5 fruit fly cellular contexts compared by ENCODE assay signal in genomic region chr2L:2857862-2858734, dm6.
TF ChIP-seq lines count a peak whose summit lies in the region.

No protein-coding gene starts in this region.

- no peak for TF ChIP-seq CTCF in whole organism, embryonic (GFP tag; optimal IDR thresholded peaks at IDR 0.05; lab: Kevin White, UChicago)

TF ChIP-seq in whole organism, adult, 20 proteins besides CTCF, POLR2A, EP300 and RAD21 (continues in another document):
- peak; percentile 38 for TF ChIP-seq tj (GFP tag; optimal IDR thresholded peaks at IDR 0.05; lab: Kevin White, UChicago)
- TF ChIP-seq cnc (optimal IDR thresholded peaks at IDR 0.05; lab: Kevin White, UChicago): peak in 1 of 2 experiments; percentile 62
- no peak for TF ChIP-seq bab1 (GFP tag; optimal IDR thresholded peaks at IDR 0.05; lab: Kevin White, UChicago)
- TF ChIP-seq toe (GFP tag; optimal IDR thresholded peaks at IDR 0.05; lab: Kevin White, UChicago): peak; percentile 1
- peak; percentile 40 for TF ChIP-seq CG5204 (GFP tag; optimal IDR thresholded peaks at IDR 0.05; lab: Kevin White, UChicago)
- TF ChIP-seq CG33017 (tag; optimal IDR thresholded peaks at IDR 0.05; lab: Kevin White, UChicago): no peak
- peak; percentile 89 for TF ChIP-seq ovo (GFP tag; optimal IDR thresholded peaks at IDR 0.05; lab: Kevin White, UChicago)
- peak; percentile 65 for TF ChIP-seq CG11617 (GFP tag; optimal IDR thresholded peaks at IDR 0.05; lab: Kevin White, UChicago)
- TF ChIP-seq Clk (GFP tag; optimal IDR thresholded peaks at IDR 0.05; lab: Kevin White, UChicago): no peak
- no peak for TF ChIP-seq CG1620 (GFP tag; optimal IDR thresholded peaks at IDR 0.05; lab: Kevin White, UChicago)
- peak; percentile 51 for TF ChIP-seq CG7045 (GFP tag; optimal IDR thresholded peaks at IDR 0.05; lab: Kevin White, UChicago)
- peak; percentile 36 for TF ChIP-seq Crg-1 (GFP tag; optimal IDR thresholded peaks at IDR 0.05; lab: Kevin White, UChicago)
- TF ChIP-seq Mnt (GFP tag; optimal IDR thresholded peaks at IDR 0.05; lab: Kevin White, UChicago): peak; percentile 18
- peak; percentile 34 for TF ChIP-seq CG12768 (GFP tag; optimal IDR thresholded peaks at IDR 0.05; lab: Kevin White, UChicago)
- peak; percentile 15 for TF ChIP-seq CG7101 (tag; optimal IDR thresholded peaks at IDR 0.05; lab: Kevin White, UChicago)
- TF ChIP-seq Hr96 (GFP tag; optimal IDR thresholded peaks at IDR 0.05; lab: Kevin White, UChicago): peak; percentile 98
- peak; percentile 99 for TF ChIP-seq kay (GFP tag; lab: Kevin White, UChicago; ENCODE audit: borderline replicate concordance)
- TF ChIP-seq pad (GFP tag; optimal IDR thresholded peaks at IDR 0.05; lab: Kevin White, UChicago): peak; percentile 30

TF ChIP-seq in whole organism, embryonic, 481 proteins besides CTCF, POLR2A, EP300 and RAD21 (continues in another document):
- no peak for TF ChIP-seq CG12659 (GFP tag; optimal IDR thresholded peaks at IDR 0.05; lab: Kevin White, UChicago)
- TF ChIP-seq jing (GFP tag; optimal IDR thresholded peaks at IDR 0.05; lab: Kevin White, UChicago): no peak
- no peak for TF ChIP-seq CG16815 (GFP tag; optimal IDR thresholded peaks at IDR 0.05; lab: Kevin White, UChicago)
- TF ChIP-seq Hand (GFP tag; optimal IDR thresholded peaks at IDR 0.05; lab: Kevin White, UChicago): no peak
- no peak for TF ChIP-seq sens-2 (GFP tag; IDR thresholded peaks at IDR 0.05; lab: Robert Waterston, UW)
- TF ChIP-seq Tbp (GFP tag; optimal IDR thresholded peaks at IDR 0.05; lab: Kevin White, UChicago): no peak
- TF ChIP-seq CG1832 (GFP tag; optimal IDR thresholded peaks at IDR 0.05; lab: Kevin White, UChicago): no peak
- no peak for TF ChIP-seq CG11247 (GFP tag; IDR thresholded peaks at IDR 0.05; lab: Robert Waterston, UW)
- no peak for TF ChIP-seq Lim3 (GFP tag; IDR thresholded peaks at IDR 0.05; lab: Robert Waterston, UW)
- no peak for TF ChIP-seq Dll (GFP tag; IDR thresholded peaks at IDR 0.05; lab: Robert Waterston, UW; ENCODE audit: partially characterized antibody)
- TF ChIP-seq Aef1 (GFP tag; IDR thresholded peaks at IDR 0.05; lab: Robert Waterston, UW): peak; percentile 39; the same call in 2 of the 3 replicates
- no peak for TF ChIP-seq fd96Cb (tag; optimal IDR thresholded peaks at IDR 0.05; lab: Kevin White, UChicago)
- TF ChIP-seq lab (GFP tag; optimal IDR thresholded peaks at IDR 0.05; lab: Kevin White, UChicago): peak; percentile 60
- TF ChIP-seq Dp (GFP tag; optimal IDR thresholded peaks at IDR 0.05; lab: Kevin White, UChicago): no peak
- peak; percentile 81 for TF ChIP-seq grau (tag; optimal IDR thresholded peaks at IDR 0.05; lab: Kevin White, UChicago)
- no peak for TF ChIP-seq psq (GFP tag; optimal IDR thresholded peaks at IDR 0.05; lab: Kevin White, UChicago)
- TF ChIP-seq Taf1 (GFP tag; IDR thresholded peaks at IDR 0.05; lab: Robert Waterston, UW): no peak
- peak in 1 of 2 experiments; percentile 22 for TF ChIP-seq eve (GFP tag; optimal IDR thresholded peaks at IDR 0.05; lab: Kevin White, UChicago)
- TF ChIP-seq Mes4 (GFP tag; optimal IDR thresholded peaks at IDR 0.05; lab: Kevin White, UChicago): no peak

TF ChIP-seq in whole organism, prepupa, 60 proteins besides CTCF, POLR2A, EP300 and RAD21 (continues in another document):
- TF ChIP-seq Eip78C (GFP tag; lab: Kevin White, UChicago): peak; percentile 84
- peak; percentile 47 for TF ChIP-seq pdm3 (GFP tag; optimal IDR thresholded peaks at IDR 0.05; lab: Kevin White, UChicago)
- no peak for TF ChIP-seq CG9139 (GFP tag; optimal IDR thresholded peaks at IDR 0.05; lab: Kevin White, UChicago)
- TF ChIP-seq CG31627 (GFP tag; optimal IDR thresholded peaks at IDR 0.05; lab: Kevin White, UChicago): peak; percentile 24
- TF ChIP-seq topi (GFP tag; optimal IDR thresholded peaks at IDR 0.05; lab: Kevin White, UChicago): peak; percentile 33
- TF ChIP-seq CG8319 (GFP tag; optimal IDR thresholded peaks at IDR 0.05; lab: Kevin White, UChicago): peak; percentile 11
- TF ChIP-seq CG4318 (GFP tag; optimal IDR thresholded peaks at IDR 0.05; lab: Kevin White, UChicago): peak; percentile 67
- TF ChIP-seq Hr39 (GFP tag; optimal IDR thresholded peaks at IDR 0.05; lab: Kevin White, UChicago): peak; percentile 20
- TF ChIP-seq CG10631 (GFP tag; optimal IDR thresholded peaks at IDR 0.05; lab: Kevin White, UChicago): peak; percentile 42
- TF ChIP-seq CG6854 (GFP tag; optimal IDR thresholded peaks at IDR 0.05; lab: Kevin White, UChicago): no peak
- no peak for TF ChIP-seq fd59A (GFP tag; optimal IDR thresholded peaks at IDR 0.05; lab: Kevin White, UChicago)
- TF ChIP-seq CG16779 (tag; optimal IDR thresholded peaks at IDR 0.05; lab: Kevin White, UChicago): no peak
- peak; percentile 55 for TF ChIP-seq CG8632 (GFP tag; optimal IDR thresholded peaks at IDR 0.05; lab: Kevin White, UChicago)
- no peak for TF ChIP-seq CG1621 (tag; optimal IDR thresholded peaks at IDR 0.05; lab: Kevin White, UChicago)
- no peak for TF ChIP-seq Hr38 (GFP tag; optimal IDR thresholded peaks at IDR 0.05; lab: Kevin White, UChicago)
- peak; percentile 56 for TF ChIP-seq CG34406 (GFP tag; optimal IDR thresholded peaks at IDR 0.05; lab: Kevin White, UChicago)
- TF ChIP-seq Lpt (GFP tag; optimal IDR thresholded peaks at IDR 0.05; lab: Kevin White, UChicago): peak; percentile 68
- TF ChIP-seq CG6163 (GFP tag; IDR thresholded peaks at IDR 0.05; lab: Robert Waterston, UW): peak; percentile 75
- peak; percentile 74 for TF ChIP-seq Hr4 (GFP tag; optimal IDR thresholded peaks at IDR 0.05; lab: Kevin White, UChicago)
- no peak for TF ChIP-seq Sox15 (GFP tag; optimal IDR thresholded peaks at IDR 0.05; lab: Kevin White, UChicago)

TF ChIP-seq in whole organism, pupa, 21 proteins besides CTCF, POLR2A, EP300 and RAD21:
- TF ChIP-seq CG9948 (tag; optimal IDR thresholded peaks at IDR 0.05; lab: Kevin White, UChicago): peak; percentile 55
- peak; percentile 80 for TF ChIP-seq CG8301 (tag; optimal IDR thresholded peaks at IDR 0.05; lab: Kevin White, UChicago)
- peak; percentile 81 for TF ChIP-seq CG32121 (GFP tag; IDR thresholded peaks at IDR 0.05; lab: Robert Waterston, UW)
- peak; percentile 84 for TF ChIP-seq fd96Ca (GFP tag; IDR thresholded peaks at IDR 0.05; lab: Robert Waterston, UW)
- TF ChIP-seq CG17806 (tag; optimal IDR thresholded peaks at IDR 0.05; lab: Kevin White, UChicago): peak; percentile 48
- peak; percentile 63 for TF ChIP-seq Snoo (tag; optimal IDR thresholded peaks at IDR 0.05; lab: Kevin White, UChicago)
- peak; percentile 41; the same call in 1 of the 2 replicates for TF ChIP-seq rn (GFP tag; IDR thresholded peaks at IDR 0.05; lab: Robert Waterston, UW)
- peak; percentile 83 for TF ChIP-seq CG4496 (GFP tag; IDR thresholded peaks at IDR 0.05; lab: Robert Waterston, UW)
- peak; percentile 56 for TF ChIP-seq CG8159 (tag; optimal IDR thresholded peaks at IDR 0.05; lab: Kevin White, UChicago)
- no peak for TF ChIP-seq D1 (tag; optimal IDR thresholded peaks at IDR 0.05; lab: Kevin White, UChicago)
- peak; percentile 84 for TF ChIP-seq CG14655 (GFP tag; optimal IDR thresholded peaks at IDR 0.05; lab: Kevin White, UChicago)
- TF ChIP-seq CG10348 (GFP tag; IDR thresholded peaks at IDR 0.05; lab: Robert Waterston, UW): no peak
- TF ChIP-seq CG15710 (tag; optimal IDR thresholded peaks at IDR 0.05; lab: Kevin White, UChicago): no peak
- peak; percentile 84 for TF ChIP-seq Ets98B (GFP tag; IDR thresholded peaks at IDR 0.05; lab: Robert Waterston, UW)
- peak; percentile 32 for TF ChIP-seq CG34367 (tag; optimal IDR thresholded peaks at IDR 0.05; lab: Kevin White, UChicago)
- no peak for TF ChIP-seq CG13204 (GFP tag; optimal IDR thresholded peaks at IDR 0.05; lab: Kevin White, UChicago)
- TF ChIP-seq Pif1A (GFP tag; optimal IDR thresholded peaks at IDR 0.05; lab: Kevin White, UChicago): peak; percentile 28
- peak; percentile 10 for TF ChIP-seq EcR (GFP tag; optimal IDR thresholded peaks at IDR 0.05; lab: Kevin White, UChicago)
- TF ChIP-seq CG12605 (GFP tag; IDR thresholded peaks at IDR 0.05; lab: Robert Waterston, UW): peak; percentile 65
- no peak for TF ChIP-seq gl (tag; optimal IDR thresholded peaks at IDR 0.05; lab: Kevin White, UChicago)
- TF ChIP-seq Pif1B (GFP tag; optimal IDR thresholded peaks at IDR 0.05; lab: Kevin White, UChicago): peak; percentile 48

TF ChIP-seq in whole organism, wandering third instar larva, 38 proteins besides CTCF, POLR2A, EP300 and RAD21 (continues in another document):
- TF ChIP-seq GATAd (GFP tag; optimal IDR thresholded peaks at IDR 0.05; lab: Kevin White, UChicago) (no peak), ey (GFP tag; optimal IDR thresholded peaks at IDR 0.05; lab: Kevin White, UChicago) (peak; percentile 41), Abd-B (GFP tag; optimal IDR thresholded peaks at IDR 0.05; lab: Kevin White, UChicago) (no peak), dl (GFP tag; optimal IDR thresholded peaks at IDR 0.05; lab: Kevin White, UChicago; ENCODE audit: insufficient read depth in 1 of 2, partially characterized antibody in 2 of 2) (peak in 1 of 2 experiments; percentile 2), h (GFP tag; optimal IDR thresholded peaks at IDR 0.05; lab: Kevin White, UChicago) (peak; percentile 39), dmrt93B (GFP tag; optimal IDR thresholded peaks at IDR 0.05; lab: Kevin White, UChicago) (no peak), Rel (GFP tag; optimal IDR thresholded peaks at IDR 0.05; lab: Kevin White, UChicago) (no peak), Rel (tag; optimal IDR thresholded peaks at IDR 0.05; lab: Kevin White, UChicago) (peak; percentile 17), foxo (GFP tag; optimal IDR thresholded peaks at IDR 0.05; lab: Kevin White, UChicago) (peak in 1 of 2 experiments; percentile 41), HLH106 (tag; optimal IDR thresholded peaks at IDR 0.05; lab: Kevin White, UChicago) (peak; percentile 18), Jra (GFP tag; optimal IDR thresholded peaks at IDR 0.05; lab: Kevin White, UChicago) (peak; percentile 43), Mio (GFP tag; optimal IDR thresholded peaks at IDR 0.05; lab: Kevin White, UChicago) (no peak), rgr (GFP tag; optimal IDR thresholded peaks at IDR 0.05; lab: Kevin White, UChicago) (peak; percentile 22), Hnf4 (GFP tag; optimal IDR thresholded peaks at IDR 0.05; lab: Kevin White, UChicago) (peak; percentile 17), dsf (GFP tag; optimal IDR thresholded peaks at IDR 0.05; lab: Kevin White, UChicago; ENCODE audit: borderline replicate concordance) (no peak), fru (GFP tag; optimal IDR thresholded peaks at IDR 0.05; lab: Kevin White, UChicago) (peak; percentile 3), Dfd (GFP tag; optimal IDR thresholded peaks at IDR 0.05; lab: Kevin White, UChicago) (peak; percentile 15), sage (GFP tag; optimal IDR thresholded peaks at IDR 0.05; lab: Kevin White, UChicago) (no peak), CrebA (GFP tag; optimal IDR thresholded peaks at IDR 0.05; lab: Kevin White, UChicago; ENCODE audit: borderline replicate concordance) (peak; percentile 51), OdsH (GFP tag; optimal IDR thresholded peaks at IDR 0.05; lab: Kevin White, UChicago) (peak; percentile 24), Sp1 (GFP tag; optimal IDR thresholded peaks at IDR 0.05; lab: Kevin White, UChicago) (peak; percentile 2), CG32264 (GFP tag; optimal IDR thresholded peaks at IDR 0.05; lab: Kevin White, UChicago) (peak; percentile 23), brk (GFP tag; optimal IDR thresholded peaks at IDR 0.05; lab: Kevin White, UChicago) (no peak)
